Worm (Caenorhabditis elegans) whole organism, L1 larva: ENCODE data around the gene chtb-3.

Experiments used
- F16B12.6 ChIP-seq: fragments of 150-350 bp; optimal IDR thresholded peaks from 2 replicates; lab custom pipeline; 2014; ENCODE audit warnings: missing biosample characterization, missing genetic modification characterization
- ama-1 ChIP-seq: fragments of 150-350 bp; optimal IDR thresholded peaks from 2 replicates; lab custom pipeline; 2014
- blmp-1 ChIP-seq: fragments of 150-350 bp; optimal IDR thresholded peaks from 2 replicates; lab custom pipeline; 2014; ENCODE audit warnings: missing biosample characterization, missing genetic modification characterization
- ceh-8 ChIP-seq: fragments of 200-800 bp; sonication (Bioruptor generic); optimal IDR thresholded peaks from 2 replicates; lab custom pipeline; 2018; ENCODE audit warnings: mild to moderate bottlenecking, missing genetic modification characterization, moderate library complexity, missing compliant biosample characterization
- ceh-82 ChIP-seq, 3 experiments: fragments of 150-350 bp in 1 of 3; sonication (generic microtip) in 2 of 3; optimal IDR thresholded peaks; 2 replicates each; lab custom pipeline; 2014 to 2017; ENCODE audit warnings: missing biosample characterization in 3 of 3, missing genetic modification characterization in 3 of 3
- ces-1 ChIP-seq: fragments of 150-350 bp; optimal IDR thresholded peaks from 2 replicates; lab custom pipeline; 2014; ENCODE audit warnings: missing biosample characterization, missing genetic modification reagents, missing genetic modification characterization
- elt-2 ChIP-seq: sonication (generic microtip); optimal IDR thresholded peaks from 2 replicates; lab custom pipeline; 2016; ENCODE audit warnings: missing genetic modification characterization, mild to moderate bottlenecking, inconsistent platforms, missing compliant biosample characterization, missing genetic modification reagents
- elt-3 ChIP-seq, 6 experiments: fragments of 150-350 bp in 1 of 6; sonication (generic microtip); optimal IDR thresholded peaks; 2 replicates each; lab custom pipeline; 2017 to 2018; ENCODE audit warnings: missing biosample characterization in 6 of 6, missing genetic modification characterization in 6 of 6, inconsistent platforms in 1 of 6
- fkh-10 ChIP-seq: sonication (generic microtip); optimal IDR thresholded peaks from 2 replicates; lab custom pipeline; 2017; ENCODE audit warnings: missing biosample characterization, missing genetic modification reagents, missing genetic modification characterization
- fos-1 ChIP-seq: fragments of 150-350 bp; optimal IDR thresholded peaks from 2 replicates; lab custom pipeline; 2014; ENCODE audit warnings: missing biosample characterization, missing genetic modification characterization
- grh-1 ChIP-seq: fragments of 200-800 bp; sonication (Bioruptor generic); IDR thresholded peaks from 2 replicates; pipeline ENCODE4 v1.3.6; 2022; ENCODE audit warnings: missing genetic modification reagents, missing genetic modification characterization, missing compliant biosample characterization
- hlh-17 ChIP-seq: fragments of 200-800 bp; sonication (Bioruptor generic); optimal IDR thresholded peaks from 2 replicates; lab custom pipeline; 2018; ENCODE audit warnings: missing genetic modification characterization, mild to moderate bottlenecking, missing compliant biosample characterization, moderate library complexity, borderline replicate concordance
- hlh-4 ChIP-seq: sonication (generic microtip); optimal IDR thresholded peaks from 2 replicates; lab custom pipeline; 2016; ENCODE audit warnings: mild to moderate bottlenecking, missing genetic modification characterization, missing compliant biosample characterization
- hpl-2 ChIP-seq: fragments of 150-350 bp; optimal IDR thresholded peaks from 2 replicates; lab custom pipeline; 2014; ENCODE audit warnings: missing biosample characterization, missing genetic modification reagents, missing genetic modification characterization
- irx-1 ChIP-seq: sonication (generic microtip); optimal IDR thresholded peaks from 2 replicates; lab custom pipeline; 2016; ENCODE audit warnings: missing genetic modification characterization, missing compliant biosample characterization
- isw-1 ChIP-seq: fragments of 200-800 bp; sonication (Bioruptor generic); IDR thresholded peaks from 2 replicates; pipeline ENCODE4 v1.3.6; 2022; ENCODE audit warnings: missing genetic modification characterization, missing compliant biosample characterization
- lin-14 ChIP-seq: fragments of 200-800 bp; sonication (Bioruptor generic); optimal IDR thresholded peaks from 2 replicates; lab custom pipeline; 2018; ENCODE audit warnings: mild to moderate bottlenecking, missing genetic modification characterization, moderate library complexity, missing compliant biosample characterization
- lin-15B ChIP-seq: fragments of 150-350 bp; sonication (generic microtip); optimal IDR thresholded peaks from 3 replicates; lab custom pipeline; 2014; ENCODE audit warnings: missing biosample characterization, missing genetic modification characterization
- lin-35 ChIP-seq, 2 experiments: fragments of 150-350 bp; optimal IDR thresholded peaks; 2 replicates each; lab custom pipeline; 2014; ENCODE audit warnings: missing biosample characterization in 2 of 2, missing genetic modification characterization in 2 of 2, missing genetic modification reagents in 2 of 2
- lir-3 ChIP-seq: sonication (generic microtip); optimal IDR thresholded peaks from 2 replicates; lab custom pipeline; 2016; ENCODE audit warnings: mild to moderate bottlenecking, missing genetic modification characterization, moderate library complexity, missing compliant biosample characterization; ENCODE audit not compliant: poor library complexity
- lsy-2 ChIP-seq, 2 experiments: fragments of 150-350 bp; optimal IDR thresholded peaks; 2 replicates each; lab custom pipeline; 2014; ENCODE audit warnings: missing biosample characterization in 2 of 2, missing genetic modification characterization in 2 of 2
- mdl-1 ChIP-seq, 2 experiments: fragments of 150-350 bp; optimal IDR thresholded peaks; 2 replicates each; lab custom pipeline; 2014 to 2017; ENCODE audit warnings: missing biosample characterization in 2 of 2, missing genetic modification characterization in 2 of 2, inconsistent platforms in 1 of 2
- mef-2 ChIP-seq: fragments of 150-350 bp; optimal IDR thresholded peaks from 2 replicates; lab custom pipeline; 2014; ENCODE audit warnings: missing biosample characterization, missing genetic modification characterization
- mep-1 ChIP-seq: fragments of 150-350 bp; optimal IDR thresholded peaks from 2 replicates; lab custom pipeline; 2014; ENCODE audit warnings: missing biosample characterization, missing genetic modification characterization
- nhr-19 ChIP-seq: fragments of 200-800 bp; sonication (Bioruptor generic); conservative IDR thresholded peaks from 2 replicates; pipeline ENCODE4 v1.3.6; 2022; ENCODE audit warnings: missing genetic modification characterization, missing compliant biosample characterization
- nhr-20 ChIP-seq: sonication (generic microtip); optimal IDR thresholded peaks from 2 replicates; lab custom pipeline; 2016; ENCODE audit warnings: mild to moderate bottlenecking, missing genetic modification characterization, missing compliant biosample characterization
- nhr-47 ChIP-seq: sonication (generic microtip); optimal IDR thresholded peaks from 2 replicates; lab custom pipeline; 2016; ENCODE audit warnings: mild to moderate bottlenecking, missing genetic modification characterization, moderate library complexity, missing compliant biosample characterization
- nhr-71 ChIP-seq: sonication (generic microtip); optimal IDR thresholded peaks from 2 replicates; lab custom pipeline; 2016; ENCODE audit warnings: mild to moderate bottlenecking, missing genetic modification characterization, moderate library complexity, missing compliant biosample characterization
- nhr-77 ChIP-seq: fragments of 150-350 bp; optimal IDR thresholded peaks from 2 replicates; lab custom pipeline; 2014; ENCODE audit warnings: missing biosample characterization, missing genetic modification characterization
- nhr-85 ChIP-seq: sonication (generic microtip); peaks from one replicate; lab custom pipeline; 2016; ENCODE audit warnings: missing genetic modification characterization, inconsistent platforms, missing compliant biosample characterization
- nhr-90 ChIP-seq: sonication (generic microtip); optimal IDR thresholded peaks from 2 replicates; lab custom pipeline; 2016; ENCODE audit warnings: mild to moderate bottlenecking, missing genetic modification characterization, missing compliant biosample characterization; ENCODE audit not compliant: poor library complexity
- pag-3 ChIP-seq: sonication (generic microtip); optimal IDR thresholded peaks from 2 replicates; lab custom pipeline; 2017; ENCODE audit warnings: missing genetic modification characterization, mild to moderate bottlenecking, missing compliant biosample characterization, antibody characterized with exemption, borderline replicate concordance; ENCODE audit not compliant: insufficient read depth
- pax-3 ChIP-seq: fragments of 200-800 bp; sonication (Bioruptor generic); optimal IDR thresholded peaks from 2 replicates; lab custom pipeline; 2018; ENCODE audit warnings: mild to moderate bottlenecking, missing genetic modification characterization, moderate library complexity, missing compliant biosample characterization
- pqm-1 ChIP-seq: sonication (generic microtip); optimal IDR thresholded peaks from 3 replicates; lab custom pipeline; 2017; ENCODE audit warnings: missing biosample characterization, missing genetic modification characterization
- rnt-1 ChIP-seq: sonication (generic microtip); optimal IDR thresholded peaks from 2 replicates; lab custom pipeline; 2016; ENCODE audit warnings: mild to moderate bottlenecking, missing genetic modification characterization, moderate library complexity, missing compliant biosample characterization
- skn-1 ChIP-seq: fragments of 150-350 bp; optimal IDR thresholded peaks from 2 replicates; lab custom pipeline; 2014; ENCODE audit warnings: missing biosample characterization, missing genetic modification characterization
- snpc-4 ChIP-seq: fragments of 150-350 bp; optimal IDR thresholded peaks from 2 replicates; lab custom pipeline; 2014; ENCODE audit warnings: missing biosample characterization, missing genetic modification characterization
- snu-23 ChIP-seq: sonication (generic microtip); optimal IDR thresholded peaks from 2 replicates; lab custom pipeline; 2016; ENCODE audit warnings: missing genetic modification characterization, missing compliant biosample characterization
- sox-4 ChIP-seq: sonication (generic microtip); optimal IDR thresholded peaks from 2 replicates; lab custom pipeline; 2016; ENCODE audit warnings: missing genetic modification characterization, missing compliant biosample characterization
- sptf-1 ChIP-seq: fragments of 150-350 bp; optimal IDR thresholded peaks from 2 replicates; lab custom pipeline; 2014; ENCODE audit warnings: missing biosample characterization, missing genetic modification characterization
- swsn-7 ChIP-seq: sonication (generic microtip); optimal IDR thresholded peaks from 2 replicates; lab custom pipeline; 2016; ENCODE audit warnings: missing genetic modification characterization, missing compliant biosample characterization
- tbx-2 ChIP-seq: sonication (generic microtip); optimal IDR thresholded peaks from 2 replicates; lab custom pipeline; 2016; ENCODE audit warnings: missing genetic modification characterization, missing compliant biosample characterization
- unc-130 ChIP-seq: fragments of 150-350 bp; optimal IDR thresholded peaks from 2 replicates; lab custom pipeline; 2017; ENCODE audit warnings: missing biosample characterization, missing genetic modification characterization, inconsistent platforms
- unc-62 ChIP-seq: fragments of 150-350 bp; optimal IDR thresholded peaks from 2 replicates; lab custom pipeline; 2014; ENCODE audit warnings: missing biosample characterization, missing genetic modification reagents, missing genetic modification characterization
- unc-98 ChIP-seq: fragments of 200-800 bp; sonication (Bioruptor generic); IDR thresholded peaks from 2 replicates; pipeline ENCODE4 v1.3.6; 2022; ENCODE audit warnings: missing genetic modification characterization, missing compliant biosample characterization
- xbp-1 ChIP-seq: sonication (generic microtip); optimal IDR thresholded peaks from 2 replicates; lab custom pipeline; 2016; ENCODE audit warnings: missing genetic modification characterization, missing compliant biosample characterization
- ztf-4 ChIP-seq: fragments of 150-350 bp; optimal IDR thresholded peaks from 2 replicates; lab custom pipeline; 2014; ENCODE audit warnings: missing biosample characterization, missing genetic modification characterization

The chtb-3 gene

DNA sequence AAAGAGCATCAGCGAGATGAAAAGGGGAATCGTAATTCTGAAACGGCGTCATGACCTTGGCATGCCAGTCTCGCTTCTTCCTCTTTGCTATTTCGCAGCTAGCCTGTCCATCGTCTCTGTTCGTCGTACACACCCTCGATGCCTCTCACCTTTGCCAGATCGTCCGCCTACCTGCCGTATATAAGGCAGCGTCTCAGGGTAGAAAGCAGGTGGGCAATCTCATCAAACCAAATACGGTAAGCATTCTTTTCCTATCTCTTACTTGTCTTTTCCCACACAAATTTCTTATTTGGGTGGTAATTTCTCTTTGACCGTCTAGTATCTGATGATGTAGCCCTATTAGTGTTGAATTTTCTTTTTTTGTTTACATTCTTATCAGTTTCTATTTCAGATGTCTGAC lies 39.8 kb downstream of the chtb-3 start, which contains the start of gene col-166:
Gene col-166, plus strand, starts transcription at position 392 of the 400 bp plus-strand sequence.
- peak; percentile 77 for TF ChIP-seq nhr-90 (tag; lab: Kevin White, UChicago)
- peak; percentile 8 for TF ChIP-seq pag-3 (tag; lab: Kevin White, UChicago)
- peak; percentile 23 for TF ChIP-seq mep-1 (tag; lab: Kevin White, UChicago)
- TF ChIP-seq elt-2 (tag; lab: Kevin White, UChicago) = no peak
- TF ChIP-seq hlh-17 (GFP tag; lab: Kevin White, UChicago) = no peak
- no peak for TF ChIP-seq isw-1 (GFP tag; lab: Robert Waterston, UW)
- no peak for TF ChIP-seq ztf-4 (tag; lab: Kevin White, UChicago)
- peak; percentile 52 for TF ChIP-seq nhr-47 (tag; lab: Kevin White, UChicago)
- no peak for TF ChIP-seq fos-1 (tag; lab: Kevin White, UChicago)
- peak; percentile 93 for TF ChIP-seq nhr-85 (tag; lab: Kevin White, UChicago)
- TF ChIP-seq grh-1 (GFP tag; lab: Robert Waterston, UW) = 0 out of 2 replicates have a peak, but pooled peaks have one; percentile 21
- TF ChIP-seq xbp-1 = no peak
- peak; percentile 18; the same call in 1 of the 2 replicates for TF ChIP-seq nhr-19 (GFP tag; lab: Robert Waterston, UW)
- peak; percentile 64 for TF ChIP-seq snu-23 (GFP tag; lab: Kevin White, UChicago)
- no peak for TF ChIP-seq sptf-1 (tag; lab: Kevin White, UChicago)
- TF ChIP-seq blmp-1 (tag; lab: Kevin White, UChicago) = peak; percentile 30
- TF ChIP-seq swsn-7 = no peak
- peak; percentile 56 for TF ChIP-seq nhr-71 (tag; lab: Kevin White, UChicago)
- peak; percentile 43 for TF ChIP-seq tbx-2 (tag; lab: Kevin White, UChicago)
- TF ChIP-seq F16B12.6 (tag; lab: Kevin White, UChicago) = no peak
- peak; percentile 64 for TF ChIP-seq ama-1
- TF ChIP-seq lir-3 (tag; lab: Kevin White, UChicago) = no peak
- TF ChIP-seq lin-35 (GFP tag; optimal IDR thresholded peaks at IDR 0.05; lab: Kevin White, UChicago) = peak in 1 of 2 experiments; percentile 31
- no peak for TF ChIP-seq hpl-2
- peak; percentile 72 for TF ChIP-seq lin-14 (GFP tag; lab: Kevin White, UChicago)
- TF ChIP-seq nhr-20 (tag; lab: Kevin White, UChicago) = peak; percentile 61
- peak in 1 of 2 experiments; percentile 27 for TF ChIP-seq mdl-1 (tag; optimal IDR thresholded peaks at IDR 0.05; lab: Kevin White, UChicago)
- TF ChIP-seq ceh-8 (GFP tag; lab: Kevin White, UChicago) = no peak
- TF ChIP-seq nhr-77 (tag; lab: Kevin White, UChicago) = no peak
- no peak for TF ChIP-seq pax-3 (tag; lab: Kevin White, UChicago)
- peak in 3 of 6 experiments; percentile 40 to 45 (median 42) for TF ChIP-seq elt-3 (tag; optimal IDR thresholded peaks at IDR 0.05; lab: Kevin White, UChicago)

ce11 chrX:6278296-6278695 lies 41.1 kb downstream of the chtb-3 start:
- no peak for TF ChIP-seq pqm-1
- peak; percentile 23 for TF ChIP-seq blmp-1 (tag; lab: Kevin White, UChicago)
- no peak for TF ChIP-seq skn-1 (tag; lab: Kevin White, UChicago)
- TF ChIP-seq snpc-4 = no peak
- TF ChIP-seq isw-1 (GFP tag; lab: Robert Waterston, UW) = no peak
- no peak for TF ChIP-seq hlh-4 (tag; lab: Kevin White, UChicago)
- TF ChIP-seq nhr-85 (tag; lab: Kevin White, UChicago) = no peak
- TF ChIP-seq elt-2 (tag; lab: Kevin White, UChicago) = no peak
- TF ChIP-seq rnt-1 = no peak

ce11 chrX:6277252-6277651 lies 42.2 kb downstream of the chtb-3 start:
- no peak for TF ChIP-seq ceh-82 (tag; optimal IDR thresholded peaks at IDR 0.05; lab: Kevin White, UChicago)
- peak; percentile 70 for TF ChIP-seq lin-14 (GFP tag; lab: Kevin White, UChicago)
- TF ChIP-seq lsy-2 (tag; optimal IDR thresholded peaks at IDR 0.05; lab: Kevin White, UChicago) = no peak
- no peak for TF ChIP-seq unc-98
- no peak for TF ChIP-seq fkh-10 (GFP tag; lab: Kevin White, UChicago)
- TF ChIP-seq nhr-47 (tag; lab: Kevin White, UChicago) = no peak
- TF ChIP-seq mef-2 (tag; lab: Kevin White, UChicago) = no peak
- TF ChIP-seq lin-15B (tag; lab: Kevin White, UChicago) = no peak
- TF ChIP-seq nhr-71 (tag; lab: Kevin White, UChicago) = peak; percentile 26
- TF ChIP-seq unc-130 (tag; lab: Kevin White, UChicago) = no peak
- TF ChIP-seq rnt-1 = no peak
- TF ChIP-seq snu-23 (GFP tag; lab: Kevin White, UChicago) = peak; percentile 46
- no peak for TF ChIP-seq nhr-77 (tag; lab: Kevin White, UChicago)
- no peak for TF ChIP-seq pag-3 (tag; lab: Kevin White, UChicago)
- TF ChIP-seq lir-3 (tag; lab: Kevin White, UChicago) = no peak
- TF ChIP-seq sox-4 (tag; lab: Kevin White, UChicago) = no peak
- no peak for TF ChIP-seq nhr-90 (tag; lab: Kevin White, UChicago)
- no peak for TF ChIP-seq hlh-4 (tag; lab: Kevin White, UChicago)
- no peak for TF ChIP-seq ces-1 (GFP tag; lab: Kevin White, UChicago)
- TF ChIP-seq irx-1 (tag; lab: Kevin White, UChicago) = no peak
- peak; percentile 93 for TF ChIP-seq nhr-85 (tag; lab: Kevin White, UChicago)
- TF ChIP-seq unc-62 (GFP tag; lab: Kevin White, UChicago) = no peak
